Fruit fly (Drosophila melanogaster) whole organism, prepupa: ENCODE data around the gene CG5080.
A peak's percentile ranks its signal among the peaks of the same experiment; 100 is the strongest.

Experiments
- Blimp-1 ChIP-seq: fragments of 200-800 bp; sonication (Bioruptor generic); optimal IDR thresholded peaks from 3 replicates; lab custom pipeline; 2017; ENCODE audit warnings: missing biosample characterization, missing genetic modification characterization, mild to moderate bottlenecking, moderate library complexity, missing genetic modification reagents
- CG10669 ChIP-seq: fragments of 200-800 bp; sonication (Bioruptor generic); optimal IDR thresholded peaks from 3 replicates; lab custom pipeline; 2018; ENCODE audit warnings: missing biosample characterization, mild to moderate bottlenecking, missing genetic modification characterization, moderate library complexity
- CG11762 ChIP-seq: fragments of 200-800 bp; sonication (Bioruptor generic); optimal IDR thresholded peaks from 3 replicates; lab custom pipeline; 2016; ENCODE audit warnings: missing biosample characterization, missing genetic modification characterization; ENCODE audit not compliant: insufficient read depth
- CG15336 ChIP-seq: fragments of 200-800 bp; sonication (Bioruptor generic); IDR thresholded peaks from 2 replicates; pipeline ENCODE4 v1.3.6; 2022; ENCODE audit warnings: missing biosample characterization, missing genetic modification characterization
- CG1621 ChIP-seq: fragments of 200-800 bp; sonication (Bioruptor generic); optimal IDR thresholded peaks from 3 replicates; lab custom pipeline; 2018; ENCODE audit warnings: missing biosample characterization, mild to moderate bottlenecking, missing genetic modification characterization
- CG16779 ChIP-seq: fragments of 200-800 bp; sonication (Bioruptor generic); optimal IDR thresholded peaks from 3 replicates; lab custom pipeline; 2017; ENCODE audit warnings: missing biosample characterization, mild to moderate bottlenecking, missing genetic modification characterization
- CG3032 ChIP-seq: fragments of 200-800 bp; optimal IDR thresholded peaks from 2 replicates; lab custom pipeline; 2019; ENCODE audit warnings: missing biosample characterization, mild to moderate bottlenecking, missing genetic modification characterization, moderate library complexity
- CG34406 ChIP-seq: fragments of 200-800 bp; sonication (Bioruptor generic); optimal IDR thresholded peaks from 3 replicates; lab custom pipeline; 2016; ENCODE audit warnings: missing biosample characterization, missing genetic modification characterization
- CG4318 ChIP-seq: fragments of 200-800 bp; sonication (Bioruptor generic); optimal IDR thresholded peaks from 3 replicates; lab custom pipeline; 2017; ENCODE audit warnings: missing biosample characterization, mild to moderate bottlenecking, missing genetic modification characterization
- CG6276 ChIP-seq: fragments of 200-800 bp; sonication (Bioruptor generic); optimal IDR thresholded peaks from 2 replicates; lab custom pipeline; 2017; ENCODE audit warnings: missing biosample characterization, mild to moderate bottlenecking, missing genetic modification characterization
- CG6808 ChIP-seq: fragments of 200-800 bp; sonication (Bioruptor generic); optimal IDR thresholded peaks from 3 replicates; lab custom pipeline; 2017; ENCODE audit warnings: missing biosample characterization, missing genetic modification characterization, mild to moderate bottlenecking, moderate library complexity, missing genetic modification reagents
- CG6854 ChIP-seq: fragments of 200-800 bp; sonication (Bioruptor generic); optimal IDR thresholded peaks from 2 replicates; lab custom pipeline; 2017; ENCODE audit warnings: missing biosample characterization, mild to moderate bottlenecking, missing genetic modification characterization
- Eip75B ChIP-seq: fragments of 200-800 bp; sonication (Bioruptor generic); optimal IDR thresholded peaks from 3 replicates; lab custom pipeline; 2016; ENCODE audit warnings: missing biosample characterization, missing genetic modification characterization
- Eip78C ChIP-seq: fragments of 200-800 bp; sonication (Bioruptor generic); peaks from one replicate; lab custom pipeline; 2016; ENCODE audit warnings: missing biosample characterization, missing genetic modification characterization
- Hr38 ChIP-seq: sonication (Bioruptor generic); optimal IDR thresholded peaks from 2 replicates; lab custom pipeline; 2016; ENCODE audit warnings: missing biosample characterization, missing genetic modification characterization
- Hr39 ChIP-seq: fragments of 200-800 bp; sonication (Bioruptor generic); optimal IDR thresholded peaks from 2 replicates; lab custom pipeline; 2016; ENCODE audit warnings: missing biosample characterization, missing genetic modification characterization
- Lpt ChIP-seq: fragments of 200-800 bp; sonication (Bioruptor generic); optimal IDR thresholded peaks from 3 replicates; lab custom pipeline; 2016; ENCODE audit warnings: missing biosample characterization, missing genetic modification characterization
- Met ChIP-seq: fragments of 200-800 bp; sonication (Bioruptor generic); optimal IDR thresholded peaks from 3 replicates; lab custom pipeline; 2016; ENCODE audit warnings: missing biosample characterization, missing genetic modification characterization
- Smox ChIP-seq: fragments of 200-800 bp; sonication (Bioruptor generic); optimal IDR thresholded peaks from 3 replicates; lab custom pipeline; 2016; ENCODE audit warnings: missing biosample characterization, missing genetic modification characterization
- Sox14 ChIP-seq: fragments of 200-800 bp; sonication (Bioruptor generic); optimal IDR thresholded peaks from 3 replicates; lab custom pipeline; 2016; ENCODE audit warnings: missing biosample characterization, missing genetic modification characterization
- achi ChIP-seq: fragments of 200-800 bp; sonication (Bioruptor generic); optimal IDR thresholded peaks from 3 replicates; lab custom pipeline; 2016; ENCODE audit warnings: missing biosample characterization, missing genetic modification characterization
- dac ChIP-seq: fragments of 200-800 bp; sonication (Bioruptor generic); optimal IDR thresholded peaks from 2 replicates; lab custom pipeline; 2017; ENCODE audit warnings: missing biosample characterization, mild to moderate bottlenecking, missing genetic modification characterization
- eg ChIP-seq: fragments of 200-800 bp; sonication (Bioruptor generic); IDR thresholded peaks from 3 replicates; pipeline ENCODE4 v1.3.6; 2022; ENCODE audit warnings: missing biosample characterization, missing genetic modification characterization
- esn ChIP-seq: fragments of 200-800 bp; sonication (Bioruptor generic); optimal IDR thresholded peaks from 2 replicates; lab custom pipeline; 2016; ENCODE audit warnings: missing biosample characterization, mild to moderate bottlenecking, missing genetic modification characterization, moderate library complexity
- fd59A ChIP-seq: fragments of 200-800 bp; sonication (Bioruptor generic); optimal IDR thresholded peaks from 2 replicates; lab custom pipeline; 2017; ENCODE audit warnings: missing biosample characterization, mild to moderate bottlenecking, missing genetic modification characterization, missing genetic modification reagents
- fd85E ChIP-seq: fragments of 200-800 bp; sonication (Bioruptor generic); optimal IDR thresholded peaks from 3 replicates; lab custom pipeline; 2016; ENCODE audit warnings: missing biosample characterization, missing genetic modification characterization
- salr ChIP-seq, 2 experiments: fragments of 200-800 bp; sonication (Bioruptor generic); optimal IDR thresholded peaks; 3 replicates each; lab custom pipeline; 2016 to 2018; ENCODE audit warnings: missing biosample characterization in 2 of 2, missing genetic modification characterization in 2 of 2, mild to moderate bottlenecking in 1 of 2
- spab ChIP-seq: fragments of 200-800 bp; sonication (Bioruptor generic); optimal IDR thresholded peaks from 2 replicates; lab custom pipeline; 2017; ENCODE audit warnings: missing biosample characterization, mild to moderate bottlenecking, missing genetic modification characterization, missing genetic modification reagents
- svp ChIP-seq: fragments of 200-800 bp; sonication (Bioruptor generic); peaks from one replicate; lab custom pipeline; 2016; ENCODE audit warnings: missing biosample characterization, missing genetic modification characterization
- topi ChIP-seq: fragments of 200-800 bp; sonication (Bioruptor generic); optimal IDR thresholded peaks from 3 replicates; lab custom pipeline; 2016; ENCODE audit warnings: missing biosample characterization, missing genetic modification characterization
- vri ChIP-seq: fragments of 200-800 bp; sonication (Bioruptor generic); optimal IDR thresholded peaks from 3 replicates; lab custom pipeline; 2016; ENCODE audit warnings: missing biosample characterization, mild to moderate bottlenecking, missing genetic modification characterization

CG5080 gene

dm6 chr2L:1203915-1204314 is 40.2 kb upstream of the CG5080 start, which contains the start of gene CG14342 (continued):
- no peak for TF ChIP-seq achi (GFP tag; lab: Kevin White, UChicago)
- no peak for TF ChIP-seq Hr38 (GFP tag; lab: Kevin White, UChicago)
- TF ChIP-seq CG15336 (GFP tag; lab: Robert Waterston, UW), result no peak
- no peak for TF ChIP-seq Eip75B
- no peak for TF ChIP-seq Smox
- TF ChIP-seq esn, result no peak
- TF ChIP-seq topi (GFP tag; lab: Kevin White, UChicago), result no peak
- no peak for TF ChIP-seq CG16779 (tag; lab: Kevin White, UChicago)
- no peak for TF ChIP-seq CG6808
- peak; percentile 45 for TF ChIP-seq svp (GFP tag; lab: Kevin White, UChicago)
- TF ChIP-seq CG4318, result no peak
- no peak for TF ChIP-seq CG11762 (GFP tag; lab: Kevin White, UChicago)
- no peak for TF ChIP-seq CG6276
- TF ChIP-seq Sox14 (GFP tag; lab: Kevin White, UChicago), result no peak
- 0 out of 3 replicates have a peak, but pooled peaks have one; percentile 12 for TF ChIP-seq eg (GFP tag; lab: Robert Waterston, UW)
- no peak for TF ChIP-seq fd85E (GFP tag; lab: Kevin White, UChicago)

dm6 chr2L:1202445-1202844 is 38.8 kb upstream of the CG5080 start:
- TF ChIP-seq Eip78C (GFP tag; lab: Kevin White, UChicago), result peak; percentile 2
- TF ChIP-seq salr (GFP tag; optimal IDR thresholded peaks at IDR 0.05; lab: Kevin White, UChicago), result no peak

- TF ChIP-seq CG3032 (tag; lab: Kevin White, UChicago) (no peak), CG6854 (GFP tag; lab: Kevin White, UChicago) (no peak), CG10669 (GFP tag; lab: Kevin White, UChicago) (no peak), vri (peak; percentile 11), dac (no peak)
These were observed 37.7 kb upstream of the CG5080 start for dm6 chr2L:1201396-1201837.

- no peak for TF ChIP-seq CG4318
- TF ChIP-seq spab, result no peak
- no peak for TF ChIP-seq CG10669 (GFP tag; lab: Kevin White, UChicago)
- no peak for TF ChIP-seq vri
- no peak for TF ChIP-seq CG6854 (GFP tag; lab: Kevin White, UChicago)
These were observed 36.4 kb upstream of the CG5080 start, which contains the start of the genes CG43349 and CG5011 for dm6 chr2L:1199912-1200721. CG43349 (plus strand) TSS chr2L:1200205. CG5011 (plus strand) TSS chr2L:1200671.

- TF ChIP-seq CG1621 (tag; lab: Kevin White, UChicago), result no peak
- no peak for TF ChIP-seq Met (GFP tag; lab: Kevin White, UChicago)
- no peak for TF ChIP-seq Hr39 (GFP tag; lab: Kevin White, UChicago)
- TF ChIP-seq Blimp-1, result no peak
- TF ChIP-seq fd59A (GFP tag; lab: Kevin White, UChicago), result no peak
- TF ChIP-seq topi (GFP tag; lab: Kevin White, UChicago), result no peak
- no peak for TF ChIP-seq svp (GFP tag; lab: Kevin White, UChicago)
- no peak for TF ChIP-seq Lpt (GFP tag; lab: Kevin White, UChicago)
- TF ChIP-seq CG34406 (GFP tag; lab: Kevin White, UChicago), result no peak
These were observed 35.5 kb upstream of the CG5080 start, which contains the start of the genes CG5139 and CG43348 for dm6 chr2L:1199166-1199565. CG5139 (minus strand) TSS chr2L:1199266. CG43348 (plus strand) TSS chr2L:1199412.
